Fruit fly (Drosophila melanogaster): ENCODE results near the gene CG1695.

CG1695 gene

dm6 chrX:20433345-20434332 is at the start of gene CG1695 (continued):
- no peak for TF ChIP-seq CG9876 (GFP tag; optimal IDR thresholded peaks at IDR 0.05)
- TF ChIP-seq sisA (GFP tag; IDR thresholded peaks at IDR 0.05): no peak
- TF ChIP-seq Atf6 (GFP tag; IDR thresholded peaks at IDR 0.05): no peak
- TF ChIP-seq CG8924 (tag; optimal IDR thresholded peaks at IDR 0.05): no peak
- TF ChIP-seq ind (GFP tag; optimal IDR thresholded peaks at IDR 0.05): no peak
- TF ChIP-seq CG10274 (GFP tag; optimal IDR thresholded peaks at IDR 0.05): no peak
- TF ChIP-seq CG13624 (GFP tag; optimal IDR thresholded peaks at IDR 0.05): no peak
- TF ChIP-seq Lpt (GFP tag; optimal IDR thresholded peaks at IDR 0.05): no peak
- TF ChIP-seq MTF-1 (GFP tag; optimal IDR thresholded peaks at IDR 0.05; ENCODE audit: borderline replicate concordance): no peak
- no peak for TF ChIP-seq ara (GFP tag; IDR thresholded peaks at IDR 0.05)
- peak; percentile 35 for TF ChIP-seq Meics (GFP tag; optimal IDR thresholded peaks at IDR 0.05)
- no peak for TF ChIP-seq CG3838 (GFP tag; optimal IDR thresholded peaks at IDR 0.05)
- TF ChIP-seq Jarid2 (GFP tag; optimal IDR thresholded peaks at IDR 0.05): no peak
- TF ChIP-seq Dp (GFP tag; optimal IDR thresholded peaks at IDR 0.05): peak; percentile 17
- no peak for TF ChIP-seq Atf-2 (GFP tag; optimal IDR thresholded peaks at IDR 0.05)
- TF ChIP-seq trem (tag; optimal IDR thresholded peaks at IDR 0.05): no peak
- TF ChIP-seq YL-1 (GFP tag; optimal IDR thresholded peaks at IDR 0.05): no peak
- no peak for TF ChIP-seq CG2889 (GFP tag; IDR thresholded peaks at IDR 0.05)
- TF ChIP-seq bcd (GFP tag; optimal IDR thresholded peaks at IDR 0.05): peak; percentile 16
- no peak for TF ChIP-seq Dbx (GFP tag; IDR thresholded peaks at IDR 0.05)
- no peak for TF ChIP-seq Gug (GFP tag; IDR thresholded peaks at IDR 0.05)
- no peak for TF ChIP-seq tio (GFP tag; optimal IDR thresholded peaks at IDR 0.05)
- TF ChIP-seq CG3407 (GFP tag; optimal IDR thresholded peaks at IDR 0.05): no peak
- TF ChIP-seq Hr78 (GFP tag; optimal IDR thresholded peaks at IDR 0.05): no peak
- TF ChIP-seq yki (optimal IDR thresholded peaks at IDR 0.05): no peak
- no peak for TF ChIP-seq Dad (GFP tag; optimal IDR thresholded peaks at IDR 0.05)
- peak; percentile 30 for TF ChIP-seq CG9727 (GFP tag; optimal IDR thresholded peaks at IDR 0.05)
- TF ChIP-seq CG7839 (tag; optimal IDR thresholded peaks at IDR 0.05): peak; percentile 32
- TF ChIP-seq HmgD (GFP tag; optimal IDR thresholded peaks at IDR 0.05): no peak
- no peak for TF ChIP-seq da (GFP tag; optimal IDR thresholded peaks at IDR 0.05)
- no peak for TF ChIP-seq Aef1 (GFP tag; IDR thresholded peaks at IDR 0.05)
- no peak for TF ChIP-seq HHEX (GFP tag; optimal IDR thresholded peaks at IDR 0.05)
- peak; percentile 5 for TF ChIP-seq CG6254 (GFP tag; optimal IDR thresholded peaks at IDR 0.05)
- no peak for TF ChIP-seq h (optimal IDR thresholded peaks at IDR 0.05)
- no peak for TF ChIP-seq CG4404 (GFP tag; IDR thresholded peaks at IDR 0.05)
- TF ChIP-seq CG12391 (tag; optimal IDR thresholded peaks at IDR 0.05): no peak
- no peak for TF ChIP-seq Asciz (GFP tag; optimal IDR thresholded peaks at IDR 0.05)
- peak; percentile 24 for TF ChIP-seq CG3281 (GFP tag; optimal IDR thresholded peaks at IDR 0.05)
- no peak for TF ChIP-seq gce (GFP tag; IDR thresholded peaks at IDR 0.05)
- no peak for TF ChIP-seq gfzf (GFP tag; optimal IDR thresholded peaks at IDR 0.05)
- TF ChIP-seq CG12071 (GFP tag; optimal IDR thresholded peaks at IDR 0.05): no peak
- TF ChIP-seq Tbp (GFP tag; optimal IDR thresholded peaks at IDR 0.05): no peak
- no peak for TF ChIP-seq Doc2 (GFP tag; IDR thresholded peaks at IDR 0.05)
- no peak for TF ChIP-seq CG32772 (GFP tag; IDR thresholded peaks at IDR 0.05)
- peak; percentile 1 to 71 for TF ChIP-seq Pdp1 (GFP tag; optimal IDR thresholded peaks at IDR 0.05)
- TF ChIP-seq pita (GFP tag; optimal IDR thresholded peaks at IDR 0.05): no peak
- 0 out of 2 replicates have a peak, but pooled peaks have one; percentile 11 for TF ChIP-seq H2.0 (GFP tag; IDR thresholded peaks at IDR 0.05)
- no peak for TF ChIP-seq CG8281 (tag; optimal IDR thresholded peaks at IDR 0.05)
- TF ChIP-seq Dfd (GFP tag; optimal IDR thresholded peaks at IDR 0.05): no peak
- peak; percentile 24 for TF ChIP-seq bab2 (GFP tag; optimal IDR thresholded peaks at IDR 0.05)

All from whole organism, embryonic.